Fruit fly (Drosophila melanogaster) whole organism, embryonic: Measurements from ENCODE around the gene mmd.
A peak's percentile ranks its signal among the peaks of the same experiment; 100 is the strongest.

ENCODE experiments used
- Atf6 ChIP-seq: fragments of 200-800 bp; sonication (Bioruptor generic); IDR thresholded peaks from 2 replicates; pipeline ENCODE4 v1.3.6; 2022; ENCODE audit warnings: missing biosample characterization, missing genetic modification characterization
- BEAF-32 ChIP-seq: fragments of 200-800 bp; sonication (Bioruptor generic); optimal IDR thresholded peaks from 3 replicates; lab custom pipeline; 2017; ENCODE audit warnings: missing biosample characterization, missing genetic modification characterization, mild to moderate bottlenecking, moderate library complexity, missing genetic modification reagents
- CG1024 ChIP-seq: fragments of 200-800 bp; sonication (Bioruptor generic); IDR thresholded peaks from 2 replicates; pipeline ENCODE4 v1.3.6; 2022; ENCODE audit warnings: missing biosample characterization, missing genetic modification characterization
- CG12155 ChIP-seq: fragments of 200-800 bp; sonication (Bioruptor generic); optimal IDR thresholded peaks from 3 replicates; lab custom pipeline; 2016; ENCODE audit warnings: missing biosample characterization, missing genetic modification characterization
- CG12659 ChIP-seq: fragments of 200-800 bp; sonication (Bioruptor generic); optimal IDR thresholded peaks from 3 replicates; lab custom pipeline; 2017; ENCODE audit warnings: mild to moderate bottlenecking, missing biosample characterization, missing genetic modification reagents, missing genetic modification characterization
- CG14710 ChIP-seq: fragments of 200-800 bp; sonication (Bioruptor generic); optimal IDR thresholded peaks from 3 replicates; lab custom pipeline; 2019; ENCODE audit warnings: missing biosample characterization, mild to moderate bottlenecking, missing genetic modification characterization, moderate library complexity
- CG14965 ChIP-seq: fragments of 200-800 bp; sonication (Bioruptor generic); optimal IDR thresholded peaks from 2 replicates; lab custom pipeline; 2016; ENCODE audit warnings: missing biosample characterization, missing genetic modification characterization, borderline replicate concordance
- CG1529 ChIP-seq: fragments of 200-800 bp; sonication (Bioruptor generic); optimal IDR thresholded peaks from 3 replicates; lab custom pipeline; 2018; ENCODE audit warnings: missing biosample characterization, missing genetic modification characterization
- CG15514 ChIP-seq: fragments of 200-800 bp; sonication (Bioruptor generic); optimal IDR thresholded peaks from 3 replicates; lab custom pipeline; 2017; ENCODE audit warnings: missing biosample characterization, missing genetic modification characterization, mild to moderate bottlenecking, moderate library complexity, missing genetic modification reagents
- CG15696 ChIP-seq: fragments of 200-800 bp; sonication (Bioruptor generic); optimal IDR thresholded peaks from 2 replicates; lab custom pipeline; 2019; ENCODE audit warnings: missing biosample characterization, mild to moderate bottlenecking, missing genetic modification characterization, moderate library complexity
- CG16815 ChIP-seq: fragments of 200-800 bp; sonication (Bioruptor generic); optimal IDR thresholded peaks from 3 replicates; lab custom pipeline; 2017; ENCODE audit warnings: missing biosample characterization, mild to moderate bottlenecking, missing genetic modification characterization
- CG17612 ChIP-seq: fragments of 200-800 bp; sonication (Bioruptor generic); IDR thresholded peaks from 2 replicates; pipeline ENCODE4 v1.3.6; 2022; ENCODE audit warnings: missing biosample characterization, missing genetic modification characterization
- CG17802 ChIP-seq: fragments of 200-800 bp; sonication (Bioruptor generic); optimal IDR thresholded peaks from 2 replicates; lab custom pipeline; 2018; ENCODE audit warnings: missing biosample characterization, mild to moderate bottlenecking, missing genetic modification characterization, moderate library complexity
- CG2120 ChIP-seq: fragments of 200-800 bp; sonication (Bioruptor generic); optimal IDR thresholded peaks from 3 replicates; lab custom pipeline; 2016; ENCODE audit warnings: missing biosample characterization, missing genetic modification characterization
- CG2712 ChIP-seq: fragments of 200-800 bp; optimal IDR thresholded peaks from 3 replicates; lab custom pipeline; 2019; ENCODE audit warnings: missing biosample characterization, mild to moderate bottlenecking, missing genetic modification characterization, moderate library complexity
- CG30020 ChIP-seq: fragments of 200-800 bp; optimal IDR thresholded peaks from 2 replicates; lab custom pipeline; 2019; ENCODE audit warnings: missing biosample characterization, mild to moderate bottlenecking, missing genetic modification characterization, moderate library complexity
- CG4424 ChIP-seq: fragments of 200-800 bp; sonication (Bioruptor generic); optimal IDR thresholded peaks from 3 replicates; lab custom pipeline; 2016; ENCODE audit warnings: missing biosample characterization, missing genetic modification characterization
- CG4617 ChIP-seq: fragments of 200-800 bp; sonication (Bioruptor generic); optimal IDR thresholded peaks from 3 replicates; lab custom pipeline; 2016; ENCODE audit warnings: missing biosample characterization, missing genetic modification characterization, borderline replicate concordance
- CG7271 ChIP-seq: fragments of 200-800 bp; sonication (Bioruptor generic); optimal IDR thresholded peaks from 2 replicates; lab custom pipeline; 2018; ENCODE audit warnings: missing biosample characterization, mild to moderate bottlenecking, missing genetic modification characterization, moderate library complexity
- CG7357 ChIP-seq: fragments of 200-800 bp; sonication (Bioruptor generic); IDR thresholded peaks from 3 replicates; pipeline ENCODE4 v1.3.6; 2022; ENCODE audit warnings: missing biosample characterization, missing genetic modification characterization
- CG7372 ChIP-seq: fragments of 200-800 bp; sonication (Bioruptor generic); IDR thresholded peaks from 2 replicates; pipeline ENCODE4 v1.3.6; 2022; ENCODE audit warnings: missing biosample characterization, missing genetic modification characterization
- CG9797 ChIP-seq: fragments of 200-800 bp; sonication (Bioruptor generic); optimal IDR thresholded peaks from 3 replicates; lab custom pipeline; 2018; ENCODE audit warnings: missing biosample characterization, mild to moderate bottlenecking, missing genetic modification characterization
- D ChIP-seq, 2 experiments: fragments of 200-800 bp in 1 of 2; fragments of >200 bp in 1 of 2; sonication (Bioruptor generic) in 1 of 2; optimal IDR thresholded peaks; 2 replicates in 1 of 2; 3 replicates in 1 of 2; lab custom pipeline; 2017; ENCODE audit warnings: mild to moderate bottlenecking in 1 of 2, missing biosample characterization in 1 of 2, missing genetic modification characterization in 1 of 2, missing genetic modification reagents in 1 of 2
- Ets97D ChIP-seq: fragments of 200-800 bp; sonication (Bioruptor generic); optimal IDR thresholded peaks from 3 replicates; lab custom pipeline; 2016; ENCODE audit warnings: missing biosample characterization, missing genetic modification characterization
- Fer3 ChIP-seq: fragments of 200-800 bp; sonication (Bioruptor generic); optimal IDR thresholded peaks from 2 replicates; lab custom pipeline; 2018; ENCODE audit warnings: missing biosample characterization, mild to moderate bottlenecking, missing genetic modification characterization, moderate library complexity
- Hand ChIP-seq: fragments of 200-800 bp; sonication (Bioruptor generic); optimal IDR thresholded peaks from 2 replicates; lab custom pipeline; 2017; ENCODE audit warnings: mild to moderate bottlenecking, missing biosample characterization, missing genetic modification reagents, missing genetic modification characterization
- Hr3 ChIP-seq: fragments of 200-800 bp; sonication (Bioruptor generic); optimal IDR thresholded peaks from 3 replicates; lab custom pipeline; 2016; ENCODE audit warnings: missing biosample characterization, missing genetic modification characterization
- Lim3 ChIP-seq: fragments of 200-800 bp; sonication (Bioruptor generic); IDR thresholded peaks from 2 replicates; pipeline ENCODE4 v1.3.6; 2022; ENCODE audit warnings: missing biosample characterization, missing genetic modification characterization
- Med ChIP-seq: fragments of 200-800 bp; sonication (Bioruptor generic); peaks from one replicate; lab custom pipeline; 2016; ENCODE audit warnings: missing biosample characterization, missing genetic modification characterization, mild to moderate bottlenecking, inconsistent platforms, moderate library complexity
- TFAM ChIP-seq: fragments of 200-800 bp; sonication (Bioruptor generic); optimal IDR thresholded peaks from 2 replicates; lab custom pipeline; 2017; ENCODE audit warnings: missing biosample characterization, missing genetic modification characterization, inconsistent platforms
- Taf1 ChIP-seq: fragments of 200-800 bp; sonication (Bioruptor generic); IDR thresholded peaks from 2 replicates; pipeline ENCODE4 v1.3.6; 2022; ENCODE audit warnings: missing biosample characterization, missing genetic modification characterization
- ato ChIP-seq: fragments of 200-800 bp; sonication (Bioruptor generic); IDR thresholded peaks from 2 replicates; pipeline ENCODE4 v1.3.6; 2022; ENCODE audit warnings: missing biosample characterization, missing genetic modification characterization; ENCODE audit not compliant: partially characterized antibody
- cas ChIP-seq: fragments of 200-800 bp; sonication (Bioruptor generic); IDR thresholded peaks from 2 replicates; pipeline ENCODE4 v1.3.6; 2022; ENCODE audit warnings: missing biosample characterization, missing genetic modification characterization
- chif ChIP-seq, 2 experiments: fragments of 200-800 bp; sonication (Bioruptor generic); optimal IDR thresholded peaks; 3 replicates each; lab custom pipeline; 2016; ENCODE audit warnings: missing biosample characterization in 2 of 2, missing genetic modification characterization in 2 of 2
- crp ChIP-seq, 2 experiments: fragments of 200-800 bp; sonication (Bioruptor generic); optimal IDR thresholded peaks; 2 replicates in 1 of 2; 3 replicates in 1 of 2; lab custom pipeline; 2017; ENCODE audit warnings: missing biosample characterization in 2 of 2, missing genetic modification characterization in 2 of 2, mild to moderate bottlenecking in 1 of 2, moderate library complexity in 1 of 2
- ewg ChIP-seq: fragments of 200-800 bp; sonication (Bioruptor generic); optimal IDR thresholded peaks from 3 replicates; lab custom pipeline; 2017; ENCODE audit warnings: mild to moderate bottlenecking, missing biosample characterization, missing genetic modification reagents, missing genetic modification characterization
- fu2 ChIP-seq: fragments of 200-800 bp; sonication (Bioruptor generic); optimal IDR thresholded peaks from 2 replicates; lab custom pipeline; 2016; ENCODE audit warnings: missing biosample characterization, missing genetic modification characterization
- gro ChIP-seq: fragments of 200-800 bp; sonication (Bioruptor generic); optimal IDR thresholded peaks from 2 replicates; lab custom pipeline; 2016; ENCODE audit warnings: missing biosample characterization, missing genetic modification characterization
- lola ChIP-seq, 3 experiments: fragments of >200 bp in 2 of 3; fragments of 200-800 bp in 1 of 3; sonication (Bioruptor generic) in 1 of 3; optimal IDR thresholded peaks; 2 replicates each; lab custom pipeline; 2017 to 2019; ENCODE audit warnings: missing biosample characterization in 3 of 3, missing genetic modification characterization in 3 of 3, mild to moderate bottlenecking in 1 of 3, moderate library complexity in 1 of 3
- nmo ChIP-seq: fragments of 200-800 bp; sonication (Bioruptor generic); optimal IDR thresholded peaks from 2 replicates; lab custom pipeline; 2018; ENCODE audit warnings: missing biosample characterization, mild to moderate bottlenecking, missing genetic modification characterization, moderate library complexity
- phol ChIP-seq: fragments of 200-800 bp; sonication (Bioruptor generic); optimal IDR thresholded peaks from 3 replicates; lab custom pipeline; 2018; ENCODE audit warnings: missing biosample characterization, mild to moderate bottlenecking, missing genetic modification characterization, moderate library complexity
- pzg ChIP-seq: fragments of 200-800 bp; sonication (Bioruptor generic); optimal IDR thresholded peaks from 3 replicates; lab custom pipeline; 2018; ENCODE audit warnings: missing biosample characterization, mild to moderate bottlenecking, missing genetic modification characterization, moderate library complexity
- row ChIP-seq: fragments of 200-800 bp; sonication (Bioruptor generic); IDR thresholded peaks from 3 replicates; pipeline ENCODE4 v1.3.6; 2022; ENCODE audit warnings: missing biosample characterization, missing genetic modification characterization
- sima ChIP-seq: fragments of 200-800 bp; sonication (Bioruptor generic); optimal IDR thresholded peaks from 2 replicates; lab custom pipeline; 2016; ENCODE audit warnings: missing biosample characterization, missing genetic modification characterization
- ssp ChIP-seq: fragments of 200-800 bp; sonication (Bioruptor generic); IDR thresholded peaks from 2 replicates; pipeline ENCODE4 v1.3.6; 2022; ENCODE audit warnings: missing biosample characterization, missing genetic modification characterization
- tup ChIP-seq: fragments of 200-800 bp; sonication (Bioruptor generic); optimal IDR thresholded peaks from 2 replicates; lab custom pipeline; 2016; ENCODE audit warnings: missing biosample characterization, mild to moderate bottlenecking, missing genetic modification characterization, moderate library complexity
- vvl ChIP-seq: fragments of 200-800 bp; sonication (Bioruptor generic); IDR thresholded peaks from 2 replicates; pipeline ENCODE4 v1.3.6; 2022; ENCODE audit warnings: missing biosample characterization, missing genetic modification characterization
- zen ChIP-seq: fragments of 200-800 bp; sonication (Bioruptor generic); optimal IDR thresholded peaks from 3 replicates; lab custom pipeline; 2018; ENCODE audit warnings: missing biosample characterization, mild to moderate bottlenecking, missing genetic modification characterization, moderate library complexity
- zfh1 ChIP-seq: fragments of 200-800 bp; sonication (Bioruptor generic); IDR thresholded peaks from 3 replicates; pipeline ENCODE4 v1.3.6; 2022; ENCODE audit warnings: missing biosample characterization, missing genetic modification characterization

mmd gene

DNA sequence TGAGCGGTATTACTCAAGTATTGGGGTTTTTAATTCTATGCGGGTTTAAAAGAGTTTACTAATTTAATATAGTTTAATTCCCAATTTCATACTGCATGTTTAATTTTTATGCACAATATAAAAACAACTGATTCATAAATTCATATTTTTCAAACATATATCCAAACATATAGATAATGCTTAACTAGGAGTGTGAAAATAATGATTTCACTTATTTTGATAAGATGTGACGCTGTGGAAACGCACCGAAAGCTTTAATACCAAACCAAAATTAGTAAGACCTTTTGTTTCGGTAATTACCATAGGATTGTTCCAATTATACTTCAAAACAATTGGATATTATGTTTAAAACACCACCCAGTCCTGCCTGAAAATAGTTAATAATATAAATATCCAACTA is 10.5 kb upstream of the mmd start, which contains the start of gene Slc25A46a (continued):
- TF ChIP-seq fu2 (GFP tag; lab: Kevin White, UChicago) (no peak), CG2712 (tag; lab: Kevin White, UChicago) (peak; percentile 5), zen (peak; percentile 30), CG12155 (GFP tag; lab: Kevin White, UChicago) (no peak), Atf6 (GFP tag; lab: Robert Waterston, UW) (0 out of 2 replicates have a peak, but pooled peaks have one; percentile 25), Hand (no peak), nmo (GFP tag; lab: Kevin White, UChicago) (peak; percentile 19), tup (GFP tag; lab: Kevin White, UChicago) (no peak), CG9797 (GFP tag; lab: Kevin White, UChicago) (peak; percentile 33), CG12659 (GFP tag; lab: Kevin White, UChicago) (peak; percentile 26), cas (GFP tag; lab: Robert Waterston, UW) (no peak), CG15696 (no peak), Taf1 (no peak), BEAF-32 (peak; percentile 28), vvl (peak; percentile 13; the same call in 1 of the 2 replicates), Ets97D (GFP tag; lab: Kevin White, UChicago) (no peak), row (peak; percentile 65), CG14710 (tag; lab: Kevin White, UChicago) (peak; percentile 32), CG7357 (GFP tag; lab: Robert Waterston, UW) (peak; percentile 93), D (optimal IDR thresholded peaks at IDR 0.05; lab: Kevin White, UChicago) (no peak), D (GFP tag; optimal IDR thresholded peaks at IDR 0.05; lab: Kevin White, UChicago) (no peak), TFAM (GFP tag; lab: Kevin White, UChicago) (no peak), sima (GFP tag; lab: Kevin White, UChicago) (no peak), CG15514 (peak; percentile 20), CG4424 (no peak), Fer3 (peak; percentile 4), phol (tag; lab: Kevin White, UChicago) (peak; percentile 37), ato (GFP tag; lab: Robert Waterston, UW) (no peak), lola (GFP tag; optimal IDR thresholded peaks at IDR 0.05; lab: Kevin White, UChicago) (peak in 1 of 3 experiments; percentile 59), zfh1 (GFP tag; lab: Robert Waterston, UW) (no peak), CG17612 (GFP tag; lab: Robert Waterston, UW) (no peak), chif (GFP tag; optimal IDR thresholded peaks at IDR 0.05; lab: Kevin White, UChicago) (no peak), CG1529 (GFP tag; lab: Kevin White, UChicago) (no peak), Hr3 (GFP tag; lab: Kevin White, UChicago) (no peak), CG16815 (GFP tag; lab: Kevin White, UChicago) (no peak), CG1024 (GFP tag; lab: Robert Waterston, UW) (peak; percentile 33; the same call in 1 of the 2 replicates), ssp (peak; percentile 86), gro (no peak), Lim3 (GFP tag; lab: Robert Waterston, UW) (no peak), CG7372 (GFP tag; lab: Robert Waterston, UW) (no peak), CG17802 (tag; lab: Kevin White, UChicago) (peak; percentile 72), crp (GFP tag; optimal IDR thresholded peaks at IDR 0.05; lab: Kevin White, UChicago) (peak in 1 of 2 experiments; percentile 13), CG14965 (GFP tag; lab: Kevin White, UChicago) (no peak), CG7271 (tag; lab: Kevin White, UChicago) (no peak), CG4617 (GFP tag; lab: Kevin White, UChicago) (peak; percentile 29), ewg (no peak), Med (GFP tag; lab: Kevin White, UChicago) (peak; percentile 4), CG2120 (peak; percentile 11), CG30020 (peak; percentile 94), pzg (GFP tag; lab: Kevin White, UChicago) (peak; percentile 47)
